Worm (Caenorhabditis elegans) whole organism, L3 larva: ENCODE data around the gene F28C10.3.
A peak's percentile ranks its signal among the peaks of the same experiment; 100 is the strongest.

Experiments
- R02D3.7 ChIP-seq: fragments of 150-350 bp; optimal IDR thresholded peaks from 2 replicates; lab custom pipeline; 2014; ENCODE audit warnings: missing biosample characterization, missing genetic modification characterization
- aly-2 ChIP-seq: fragments of 150-350 bp; optimal IDR thresholded peaks from 2 replicates; lab custom pipeline; 2014; ENCODE audit warnings: missing biosample characterization, missing genetic modification characterization
- ama-1 ChIP-seq: fragments of 150-350 bp; optimal IDR thresholded peaks from 2 replicates; lab custom pipeline; 2018
- ceh-16 ChIP-seq: sonication (generic microtip); optimal IDR thresholded peaks from 2 replicates; lab custom pipeline; 2017; ENCODE audit warnings: missing biosample characterization, missing genetic modification characterization
- ceh-28 ChIP-seq: fragments of 150-350 bp; optimal IDR thresholded peaks from 2 replicates; lab custom pipeline; 2014; ENCODE audit warnings: missing biosample characterization, missing genetic modification reagents, missing genetic modification characterization
- ceh-82 ChIP-seq: fragments of 150-350 bp; optimal IDR thresholded peaks from 2 replicates; lab custom pipeline; 2014; ENCODE audit warnings: missing biosample characterization, missing genetic modification characterization
- egl-5 ChIP-seq: fragments of 150-350 bp; optimal IDR thresholded peaks from 2 replicates; lab custom pipeline; 2017; ENCODE audit warnings: missing biosample characterization, missing genetic modification reagents, missing genetic modification characterization, inconsistent platforms
- elt-1 ChIP-seq: fragments of 150-350 bp; optimal IDR thresholded peaks from 2 replicates; lab custom pipeline; 2014; ENCODE audit warnings: missing biosample characterization, missing genetic modification characterization
- elt-2 ChIP-seq: sonication (generic microtip); optimal IDR thresholded peaks from 2 replicates; lab custom pipeline; 2016; ENCODE audit warnings: missing genetic modification reagents, mild to moderate bottlenecking, missing genetic modification characterization, missing compliant biosample characterization
- elt-3 ChIP-seq, 3 experiments: fragments of 150-350 bp in 1 of 3; sonication (generic microtip) in 2 of 3; optimal IDR thresholded peaks; 2 replicates in 2 of 3; 4 replicates in 1 of 3; lab custom pipeline; 2014 to 2017; ENCODE audit warnings: missing biosample characterization in 3 of 3, missing genetic modification characterization in 3 of 3
- eor-1 ChIP-seq, 2 experiments: fragments of 150-350 bp; optimal IDR thresholded peaks; 2 replicates each; lab custom pipeline; 2014 to 2018; ENCODE audit warnings: missing biosample characterization in 2 of 2, missing genetic modification characterization in 2 of 2
- fkh-10 ChIP-seq: sonication (generic microtip); optimal IDR thresholded peaks from 2 replicates; lab custom pipeline; 2017; ENCODE audit warnings: missing biosample characterization, missing genetic modification reagents, missing genetic modification characterization
- hmg-11 ChIP-seq: sonication (generic microtip); optimal IDR thresholded peaks from 2 replicates; lab custom pipeline; 2016; ENCODE audit warnings: missing genetic modification characterization, missing compliant biosample characterization
- lin-39 ChIP-seq: fragments of 150-350 bp; optimal IDR thresholded peaks from 2 replicates; lab custom pipeline; 2018; ENCODE audit warnings: missing biosample characterization, missing genetic modification reagents, missing genetic modification characterization
- lsy-12 ChIP-seq: sonication (generic microtip); optimal IDR thresholded peaks from 2 replicates; lab custom pipeline; 2016; ENCODE audit warnings: mild to moderate bottlenecking, missing genetic modification characterization, missing compliant biosample characterization
- mml-1 ChIP-seq: fragments of 150-350 bp; sonication (generic microtip); optimal IDR thresholded peaks from 3 replicates; lab custom pipeline; 2014; ENCODE audit warnings: missing biosample characterization, missing genetic modification characterization
- nfya-1 ChIP-seq: sonication (generic microtip); optimal IDR thresholded peaks from 2 replicates; lab custom pipeline; 2017; ENCODE audit warnings: missing genetic modification characterization, mild to moderate bottlenecking, missing compliant biosample characterization, antibody characterized with exemption, moderate library complexity; ENCODE audit not compliant: insufficient read depth
- nhr-11 ChIP-seq: fragments of 150-350 bp; optimal IDR thresholded peaks from 2 replicates; lab custom pipeline; 2014; ENCODE audit warnings: missing biosample characterization, missing genetic modification characterization
- nhr-12 ChIP-seq: fragments of 150-350 bp; optimal IDR thresholded peaks from 2 replicates; lab custom pipeline; 2014; ENCODE audit warnings: missing biosample characterization, missing genetic modification characterization
- nhr-23 ChIP-seq: fragments of 150-350 bp; optimal IDR thresholded peaks from 2 replicates; lab custom pipeline; 2014; ENCODE audit warnings: missing biosample characterization, missing genetic modification reagents, missing genetic modification characterization
- nhr-237 ChIP-seq: fragments of 150-350 bp; optimal IDR thresholded peaks from 2 replicates; lab custom pipeline; 2014; ENCODE audit warnings: missing biosample characterization, missing genetic modification characterization
- nhr-25 ChIP-seq: sonication (generic microtip); optimal IDR thresholded peaks from 2 replicates; lab custom pipeline; 2017; ENCODE audit warnings: missing biosample characterization, missing genetic modification characterization
- nhr-67 ChIP-seq: fragments of 150-350 bp; optimal IDR thresholded peaks from 2 replicates; lab custom pipeline; 2014; ENCODE audit warnings: missing biosample characterization, missing genetic modification characterization
- nhr-76 ChIP-seq: fragments of 150-350 bp; sonication (generic microtip); optimal IDR thresholded peaks from 5 replicates; lab custom pipeline; 2014; ENCODE audit warnings: missing biosample characterization, missing genetic modification characterization
- nhr-77 ChIP-seq: fragments of 150-350 bp; optimal IDR thresholded peaks from 2 replicates; lab custom pipeline; 2014; ENCODE audit warnings: missing biosample characterization, missing genetic modification characterization
- pha-4 ChIP-seq: fragments of 150-350 bp; optimal IDR thresholded peaks from 2 replicates; lab custom pipeline; 2014; ENCODE audit warnings: missing biosample characterization, missing genetic modification reagents, missing genetic modification characterization
- sea-2 ChIP-seq: fragments of 150-350 bp; sonication (generic microtip); optimal IDR thresholded peaks from 4 replicates; lab custom pipeline; 2014; ENCODE audit warnings: missing biosample characterization, missing genetic modification reagents, missing genetic modification characterization
- skn-1 ChIP-seq: fragments of 150-350 bp; optimal IDR thresholded peaks from 2 replicates; lab custom pipeline; 2014; ENCODE audit warnings: missing biosample characterization, missing genetic modification characterization
- snpc-4 ChIP-seq: fragments of 150-350 bp; optimal IDR thresholded peaks from 2 replicates; lab custom pipeline; 2014; ENCODE audit warnings: missing biosample characterization, missing genetic modification characterization
- unc-39 ChIP-seq: sonication (generic microtip); optimal IDR thresholded peaks from 4 replicates; lab custom pipeline; 2017; ENCODE audit warnings: missing biosample characterization, missing genetic modification characterization
- zag-1 ChIP-seq: fragments of 150-350 bp; optimal IDR thresholded peaks from 2 replicates; lab custom pipeline; 2014; ENCODE audit warnings: missing biosample characterization, missing genetic modification characterization
- ztf-11 ChIP-seq: fragments of 150-350 bp; optimal IDR thresholded peaks from 2 replicates; lab custom pipeline; 2014; ENCODE audit warnings: missing biosample characterization, missing genetic modification characterization
- ztf-4 ChIP-seq: fragments of 150-350 bp; optimal IDR thresholded peaks from 2 replicates; lab custom pipeline; 2014; ENCODE audit warnings: missing biosample characterization, missing genetic modification characterization

F28C10.3 gene

DNA sequence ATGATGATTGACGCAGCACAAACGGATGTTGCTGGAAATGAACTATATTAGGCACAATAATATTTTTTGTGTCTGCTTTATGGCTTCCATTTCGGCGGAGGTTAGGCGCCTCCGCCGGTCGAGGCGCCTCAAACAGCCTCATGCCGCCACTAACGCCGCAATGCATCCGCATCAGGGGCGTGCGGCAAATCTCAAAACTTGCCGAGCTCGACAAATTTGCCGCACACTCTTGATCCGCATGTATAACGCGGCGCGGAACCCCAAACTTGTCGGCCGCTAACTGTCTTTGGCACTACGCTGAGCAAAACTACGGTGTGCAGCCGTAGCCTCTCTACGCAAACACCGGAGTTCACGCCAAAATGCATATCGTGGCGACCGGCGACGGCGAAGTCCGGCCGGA lies 46.1 kb upstream of the F28C10.3 start:
- TF ChIP-seq eor-1 (tag; optimal IDR thresholded peaks at IDR 0.05; lab: Kevin White, UChicago) (no peak), nhr-77 (no peak), ztf-4 (tag; lab: Kevin White, UChicago) (no peak), nhr-76 (no peak), unc-39 (no peak)

DNA sequence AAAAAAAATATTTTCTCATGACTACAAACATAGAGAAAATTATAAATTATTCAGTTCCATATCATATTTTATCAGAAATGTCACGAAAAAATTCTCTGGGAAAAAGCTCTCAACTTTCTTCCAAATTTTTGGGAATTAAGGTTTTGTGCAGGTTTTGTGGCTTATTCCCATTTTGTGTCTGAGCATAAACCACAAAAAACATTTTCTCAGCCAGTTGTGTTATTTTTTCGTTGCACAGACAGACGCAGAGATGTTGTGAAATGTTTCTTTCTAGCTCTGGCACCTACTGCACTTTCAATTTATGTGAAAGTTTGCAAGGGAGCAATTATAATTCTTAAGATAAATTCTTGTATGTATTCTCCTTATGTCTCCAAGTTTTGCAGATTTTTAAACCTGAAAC lies 39.5 kb upstream of the F28C10.3 start:
- no peak for TF ChIP-seq hmg-11 (tag; lab: Kevin White, UChicago)
- no peak for TF ChIP-seq nhr-237
- TF ChIP-seq ceh-82 (tag; lab: Kevin White, UChicago) = no peak
- no peak for TF ChIP-seq ztf-11 (tag; lab: Kevin White, UChicago)
- TF ChIP-seq aly-2 (tag; lab: Kevin White, UChicago) = no peak
- TF ChIP-seq nhr-67 (tag; lab: Kevin White, UChicago) = no peak
- TF ChIP-seq ama-1 (lab: Kevin White, UChicago) = no peak
- TF ChIP-seq unc-39 = no peak
- TF ChIP-seq, all 47 proteins: peak for 0

DNA sequence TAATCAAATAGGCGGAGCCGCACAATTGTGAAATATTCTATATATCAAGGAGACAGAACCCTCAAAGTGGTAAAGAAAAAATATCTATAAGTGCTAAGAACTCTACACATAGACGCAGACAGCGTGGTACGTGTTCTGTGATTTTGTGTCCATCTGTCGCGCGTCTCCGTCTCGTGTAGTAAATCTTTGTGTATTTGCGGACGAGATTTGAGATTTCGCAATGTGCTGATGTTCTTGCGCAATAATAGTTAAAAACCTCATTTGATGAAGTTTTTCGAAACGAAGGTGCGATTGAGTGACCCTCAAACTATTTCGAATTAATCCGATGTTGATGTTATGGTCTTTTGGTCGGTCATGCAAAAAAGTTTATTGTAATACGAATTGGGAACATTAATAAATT lies 37.6 kb upstream of the F28C10.3 start:
- TF ChIP-seq nhr-25 (tag; lab: Kevin White, UChicago) (peak; percentile 18), lin-39 (tag; lab: Kevin White, UChicago) (peak; percentile 61), hmg-11 (tag; lab: Kevin White, UChicago) (peak; percentile 2), egl-5 (tag; lab: Kevin White, UChicago) (peak; percentile 64), pha-4 (tag; lab: Kevin White, UChicago) (peak; percentile 72), nhr-23 (tag; lab: Kevin White, UChicago) (peak; percentile 40), nfya-1 (peak; percentile 52), snpc-4 (tag; lab: Kevin White, UChicago) (no peak), ceh-28 (tag; lab: Kevin White, UChicago) (peak; percentile 38), fkh-10 (GFP tag; lab: Kevin White, UChicago) (peak; percentile 20), mml-1 (tag; lab: Kevin White, UChicago) (no peak), skn-1 (tag; lab: Kevin White, UChicago) (peak; percentile 12), nhr-11 (tag; lab: Kevin White, UChicago) (no peak)

ce11 chrX:572601-573000 lies 37.0 kb upstream of the F28C10.3 start, which contains the start of gene mrp-2:
Gene mrp-2, minus strand, starts transcription at chrX:572701.
- TF ChIP-seq pha-4 (tag; lab: Kevin White, UChicago) = no peak

- TF ChIP-seq zag-1 (tag; lab: Kevin White, UChicago) = no peak
- TF ChIP-seq elt-2 (tag; lab: Kevin White, UChicago) = no peak
- TF ChIP-seq nhr-12 (tag; lab: Kevin White, UChicago) = no peak
- TF ChIP-seq sea-2 (GFP tag; lab: Kevin White, UChicago) = no peak
- no peak for TF ChIP-seq fkh-10 (GFP tag; lab: Kevin White, UChicago)
- no peak for TF ChIP-seq elt-1
- no peak for TF ChIP-seq elt-3 (tag; optimal IDR thresholded peaks at IDR 0.05; lab: Kevin White, UChicago)
- TF ChIP-seq nhr-23 (tag; lab: Kevin White, UChicago) = no peak
- TF ChIP-seq lsy-12 (tag; lab: Kevin White, UChicago) = no peak
- no peak for TF ChIP-seq aly-2 (tag; lab: Kevin White, UChicago)
- TF ChIP-seq nhr-77 = no peak
- no peak for TF ChIP-seq nhr-11 (tag; lab: Kevin White, UChicago)
- TF ChIP-seq ceh-16 = no peak
Observed at ce11 chrX:571367-571766, 35.7 kb upstream of the F28C10.3 start.

DNA sequence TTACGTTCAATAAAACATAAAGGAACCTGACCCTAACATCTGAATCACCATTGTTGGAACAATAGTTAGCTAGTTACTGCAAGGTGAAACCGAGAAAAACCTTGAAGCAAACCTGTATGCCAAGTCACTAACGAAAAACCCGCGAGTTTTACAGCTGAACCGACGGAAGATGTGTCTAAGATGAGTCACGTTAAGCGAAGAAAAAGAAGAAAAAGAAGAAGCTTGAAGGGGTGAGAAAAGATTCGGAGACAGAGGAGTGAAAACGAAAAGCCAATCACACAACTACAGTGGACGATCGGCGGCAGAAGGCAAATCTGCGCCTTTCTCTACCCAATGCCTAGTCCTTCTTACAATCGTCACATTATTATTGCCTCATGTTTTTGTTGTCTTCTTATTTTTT lies 22.2 kb upstream of the F28C10.3 start, which contains the start of gene nas-38:
Gene nas-38 (plus strand): TSS at position 301 of the 400 bp plus-strand sequence.
- TF ChIP-seq R02D3.7 (tag; lab: Kevin White, UChicago) (no peak), nhr-25 (tag; lab: Kevin White, UChicago) (peak; percentile 81)
